Worm (Caenorhabditis elegans) whole organism, L4 larva: ENCODE results near the gene F54D10.8.

ENCODE experiments used
- T26A8.4 ChIP-seq: fragments of 200-800 bp; sonication (Bioruptor generic); IDR thresholded peaks from 2 replicates; pipeline ENCODE4 v1.3.6; 2022; ENCODE audit warnings: missing genetic modification characterization, missing compliant biosample characterization
- Y75B8A.6 ChIP-seq: fragments of 200-800 bp; sonication (Bioruptor generic); IDR thresholded peaks from 2 replicates; pipeline ENCODE4 v1.3.6; 2022; ENCODE audit warnings: missing genetic modification reagents, missing genetic modification characterization, missing compliant biosample characterization
- ZK337.2 ChIP-seq: fragments of 200-800 bp; sonication (Bioruptor generic); IDR thresholded peaks from 2 replicates; pipeline ENCODE4 v1.3.6; 2022; ENCODE audit warnings: missing genetic modification reagents, missing genetic modification characterization, missing compliant biosample characterization
- aha-1 ChIP-seq: fragments of 150-350 bp; peaks from one replicate; lab custom pipeline; 2014; ENCODE audit warnings: missing biosample characterization, missing genetic modification characterization
- ceh-20 ChIP-seq: fragments of 200-800 bp; sonication (Bioruptor generic); IDR thresholded peaks from 2 replicates; pipeline ENCODE4 v1.3.6; 2022; ENCODE audit warnings: missing genetic modification reagents, missing genetic modification characterization, missing compliant biosample characterization
- ceh-32 ChIP-seq: sonication (generic microtip); optimal IDR thresholded peaks from 2 replicates; lab custom pipeline; 2016; ENCODE audit warnings: mild to moderate bottlenecking, missing genetic modification characterization, missing compliant biosample characterization; ENCODE audit not compliant: poor library complexity
- cey-2 ChIP-seq: sonication (generic microtip); optimal IDR thresholded peaks from 3 replicates; lab custom pipeline; 2017; ENCODE audit warnings: missing genetic modification characterization, mild to moderate bottlenecking, missing compliant biosample characterization, antibody characterized with exemption, borderline replicate concordance; ENCODE audit not compliant: insufficient read depth
- daf-16 ChIP-seq, 3 experiments: sonication (generic microtip); optimal IDR thresholded peaks; 2 replicates each; lab custom pipeline; 2016 to 2017; ENCODE audit warnings: missing genetic modification characterization in 3 of 3, missing genetic modification reagents in 3 of 3, mild to moderate bottlenecking in 2 of 3, missing compliant biosample characterization in 2 of 3, missing biosample characterization in 1 of 3, moderate library complexity in 1 of 3
- dmd-6 ChIP-seq: fragments of 200-800 bp; sonication (Bioruptor generic); IDR thresholded peaks from 2 replicates; pipeline ENCODE4 v1.3.6; 2022; ENCODE audit warnings: missing genetic modification reagents, missing genetic modification characterization, missing compliant biosample characterization
- dpl-1 ChIP-seq: fragments of 150-350 bp; optimal IDR thresholded peaks from 2 replicates; lab custom pipeline; 2014; ENCODE audit warnings: missing biosample characterization, missing genetic modification reagents, missing genetic modification characterization
- dve-1 ChIP-seq: sonication (generic microtip); optimal IDR thresholded peaks from 2 replicates; lab custom pipeline; 2017; ENCODE audit warnings: antibody characterized with exemption, mild to moderate bottlenecking, missing genetic modification characterization, missing compliant biosample characterization; ENCODE audit not compliant: insufficient read depth
- egl-43 ChIP-seq: fragments of 200-800 bp; sonication (Bioruptor generic); IDR thresholded peaks from 2 replicates; pipeline ENCODE4 v1.3.6; 2022; ENCODE audit warnings: missing genetic modification reagents, missing genetic modification characterization, missing compliant biosample characterization
- hlh-11 ChIP-seq: fragments of 200-800 bp; sonication (Bioruptor generic); optimal IDR thresholded peaks from 2 replicates; lab custom pipeline; 2018; ENCODE audit warnings: mild to moderate bottlenecking, missing genetic modification characterization, missing compliant biosample characterization
- hlh-30 ChIP-seq: sonication (generic microtip); optimal IDR thresholded peaks from 2 replicates; lab custom pipeline; 2017; ENCODE audit warnings: antibody characterized with exemption, mild to moderate bottlenecking, missing genetic modification characterization, missing compliant biosample characterization; ENCODE audit not compliant: insufficient read depth
- hmg-1.1 ChIP-seq: fragments of 200-800 bp; sonication (Bioruptor generic); IDR thresholded peaks from 2 replicates; pipeline ENCODE4 v1.3.6; 2022; ENCODE audit warnings: missing genetic modification reagents, missing genetic modification characterization, missing compliant biosample characterization
- lin-1 ChIP-seq: fragments of 200-800 bp; sonication (Bioruptor generic); IDR thresholded peaks from 2 replicates; pipeline ENCODE4 v1.3.6; 2022; ENCODE audit warnings: missing genetic modification reagents, missing genetic modification characterization, missing compliant biosample characterization
- lin-15B ChIP-seq: fragments of 150-350 bp; sonication (generic microtip); optimal IDR thresholded peaks from 3 replicates; lab custom pipeline; 2014; ENCODE audit warnings: missing biosample characterization, missing genetic modification characterization
- lin-38 ChIP-seq: fragments of 200-800 bp; sonication (Bioruptor generic); IDR thresholded peaks from 2 replicates; pipeline ENCODE4 v1.3.6; 2022; ENCODE audit warnings: missing genetic modification reagents, missing genetic modification characterization, missing compliant biosample characterization
- lsy-2 ChIP-seq, 2 experiments: fragments of 150-350 bp in 1 of 2; sonication (generic microtip) in 1 of 2; optimal IDR thresholded peaks; 2 replicates each; lab custom pipeline; 2014 to 2017; ENCODE audit warnings: missing biosample characterization in 2 of 2, missing genetic modification characterization in 2 of 2
- madf-9 ChIP-seq: fragments of 200-800 bp; sonication (Bioruptor generic); conservative IDR thresholded peaks from 2 replicates; pipeline ENCODE4 v1.3.6; 2022; ENCODE audit warnings: missing genetic modification reagents, missing genetic modification characterization, missing compliant biosample characterization
- mes-2 ChIP-seq: sonication (generic microtip); optimal IDR thresholded peaks from 2 replicates; lab custom pipeline; 2016; ENCODE audit warnings: missing genotype, mild to moderate bottlenecking, missing genetic modification characterization, missing compliant biosample characterization; ENCODE audit not compliant: poor library complexity, severe bottlenecking
- mxl-2 ChIP-seq: fragments of 200-800 bp; sonication (Bioruptor generic); conservative IDR thresholded peaks from 2 replicates; pipeline ENCODE4 v1.3.6; 2022; ENCODE audit warnings: missing genetic modification reagents, missing genetic modification characterization, missing compliant biosample characterization
- mxl-3 ChIP-seq: fragments of 200-800 bp; sonication (Bioruptor generic); optimal IDR thresholded peaks from 2 replicates; lab custom pipeline; 2018; ENCODE audit warnings: mild to moderate bottlenecking, missing genetic modification characterization, missing compliant biosample characterization
- nhr-10 ChIP-seq: fragments of 150-350 bp; optimal IDR thresholded peaks from 2 replicates; lab custom pipeline; 2014; ENCODE audit warnings: missing biosample characterization, missing genetic modification characterization
- nhr-102 ChIP-seq: sonication (generic microtip); optimal IDR thresholded peaks from 2 replicates; lab custom pipeline; 2016; ENCODE audit warnings: mild to moderate bottlenecking, missing genetic modification characterization, moderate library complexity, missing compliant biosample characterization
- nhr-25 ChIP-seq: sonication (generic microtip); optimal IDR thresholded peaks from 2 replicates; lab custom pipeline; 2017; ENCODE audit warnings: missing genetic modification characterization, mild to moderate bottlenecking, missing compliant biosample characterization, antibody characterized with exemption, moderate library complexity, borderline replicate concordance; ENCODE audit not compliant: insufficient read depth
- nhr-28 ChIP-seq: fragments of 150-350 bp; optimal IDR thresholded peaks from 2 replicates; lab custom pipeline; 2014; ENCODE audit warnings: missing biosample characterization, missing genetic modification characterization
- nhr-6 ChIP-seq: fragments of 150-350 bp; optimal IDR thresholded peaks from 2 replicates; lab custom pipeline; 2014; ENCODE audit warnings: missing biosample characterization, missing genetic modification characterization
- php-3 ChIP-seq: fragments of 200-800 bp; sonication (Bioruptor generic); IDR thresholded peaks from 2 replicates; pipeline ENCODE4 v1.3.6; 2022; ENCODE audit warnings: missing genetic modification reagents, missing genetic modification characterization, missing compliant biosample characterization
- pqm-1 ChIP-seq: sonication (generic microtip); optimal IDR thresholded peaks from 2 replicates; lab custom pipeline; 2017; ENCODE audit warnings: missing biosample characterization, missing genetic modification characterization
- set-16 ChIP-seq: fragments of 200-800 bp; sonication (Bioruptor generic); IDR thresholded peaks from 2 replicates; pipeline ENCODE4 v1.3.6; 2022; ENCODE audit warnings: missing genetic modification reagents, missing genetic modification characterization, missing compliant biosample characterization
- snpc-1.2 ChIP-seq: fragments of 200-800 bp; sonication (Bioruptor generic); IDR thresholded peaks from 2 replicates; pipeline ENCODE4 v1.3.6; 2022; ENCODE audit warnings: missing genetic modification reagents, missing genetic modification characterization, missing compliant biosample characterization
- tag-97 ChIP-seq: fragments of 200-800 bp; sonication (Bioruptor generic); IDR thresholded peaks from 2 replicates; pipeline ENCODE4 v1.3.6; 2022; ENCODE audit warnings: missing genetic modification characterization, missing compliant biosample characterization
- unc-62 ChIP-seq, 3 experiments: fragments of 150-350 bp in 1 of 3; sonication (generic microtip); optimal IDR thresholded peaks in 2 of 3; peaks in 1 of 3; 1 replicate in 1 of 3; 2 replicates in 2 of 3; lab custom pipeline; 2014 to 2017; ENCODE audit warnings: missing biosample characterization in 3 of 3, missing genetic modification characterization in 3 of 3, missing genetic modification reagents in 3 of 3, missing genotype in 1 of 3
- vab-7 ChIP-seq: fragments of 200-800 bp; sonication (Bioruptor generic); IDR thresholded peaks from 2 replicates; pipeline ENCODE4 v1.3.6; 2022; ENCODE audit warnings: missing genetic modification reagents, missing genetic modification characterization, missing compliant biosample characterization

Gene F54D10.8

ce11 chrII:3816251-3816849 is 11.4 kb downstream of the F54D10.8 start, which contains the start of gene fbxa-24:
fbxa-24 (plus strand) TSS chrII:3816526.
- 0 out of 2 replicates have a peak, but pooled peaks have one; percentile 26 for TF ChIP-seq egl-43 (GFP tag; lab: Robert Waterston, UW)
- peak; percentile 32; the same call in 1 of the 2 replicates for TF ChIP-seq set-16 (GFP tag; lab: Robert Waterston, UW)
- 0 out of 2 replicates have a peak, but pooled peaks have one; percentile 17 for TF ChIP-seq hmg-1.1
- peak; percentile 98 for TF ChIP-seq aha-1 (tag; lab: Kevin White, UChicago)
- peak; percentile 7 for TF ChIP-seq mxl-3 (GFP tag; lab: Kevin White, UChicago)

- TF ChIP-seq mxl-3 (GFP tag; lab: Kevin White, UChicago) (no peak), mxl-2 (GFP tag; lab: Robert Waterston, UW) (no peak), snpc-1.2 (GFP tag; lab: Robert Waterston, UW) (no peak), hlh-30 (tag; lab: Kevin White, UChicago) (no peak), cey-2 (tag; lab: Kevin White, UChicago) (no peak), php-3 (GFP tag; lab: Robert Waterston, UW) (0 out of 2 replicates have a peak, but pooled peaks have one; percentile 32), nhr-28 (tag; lab: Kevin White, UChicago) (peak; percentile 74), dmd-6 (GFP tag; lab: Robert Waterston, UW) (peak; percentile 57), hlh-11 (tag; lab: Kevin White, UChicago) (peak; percentile 45), T26A8.4 (GFP tag; lab: Robert Waterston, UW) (no peak), lsy-2 (tag; optimal IDR thresholded peaks at IDR 0.05; lab: Kevin White, UChicago) (peak in 1 of 2 experiments; percentile 23), daf-16 (GFP tag; optimal IDR thresholded peaks at IDR 0.05; lab: Kevin White, UChicago) (no peak), daf-16 (tag; optimal IDR thresholded peaks at IDR 0.05; lab: Kevin White, UChicago) (peak; percentile 52), madf-9 (no peak), nhr-102 (tag; lab: Kevin White, UChicago) (no peak), aha-1 (tag; lab: Kevin White, UChicago) (no peak), unc-62 (GFP tag; optimal IDR thresholded peaks at IDR 0.05 in 1 of 2; lab: Kevin White, UChicago) (peak in 1 of 2 experiments; percentile 95), unc-62 (tag; optimal IDR thresholded peaks at IDR 0.05; lab: Kevin White, UChicago) (no peak), pqm-1 (tag; lab: Kevin White, UChicago) (peak; percentile 85), nhr-25 (tag; lab: Kevin White, UChicago) (no peak), ceh-20 (no peak), nhr-10 (tag; lab: Kevin White, UChicago) (no peak), mes-2 (peak; percentile 38), dve-1 (peak; percentile 49), ceh-32 (tag; lab: Kevin White, UChicago) (no peak), nhr-6 (tag; lab: Kevin White, UChicago) (peak; percentile 40), lin-1 (GFP tag; lab: Robert Waterston, UW) (0 out of 2 replicates have a peak, but pooled peaks have one; percentile 23), Y75B8A.6 (GFP tag; lab: Robert Waterston, UW) (no peak), tag-97 (GFP tag; lab: Robert Waterston, UW) (no peak), ZK337.2 (no peak)
Measured at ce11 chrII:3815445-3816208, 12.1 kb downstream of the F54D10.8 start.

- no peak for TF ChIP-seq cey-2 (tag; lab: Kevin White, UChicago)
- TF ChIP-seq vab-7 (GFP tag; lab: Robert Waterston, UW), result no peak
- no peak for TF ChIP-seq dpl-1 (GFP tag; lab: Kevin White, UChicago)
- TF ChIP-seq unc-62 (GFP tag; optimal IDR thresholded peaks at IDR 0.05 in 1 of 2; lab: Kevin White, UChicago), result peak in 1 of 2 experiments; percentile 64
- no peak for TF ChIP-seq unc-62 (tag; optimal IDR thresholded peaks at IDR 0.05; lab: Kevin White, UChicago)
- peak; percentile 51 for TF ChIP-seq hlh-30 (tag; lab: Kevin White, UChicago)
- TF ChIP-seq lin-38, result peak; percentile 42
- TF ChIP-seq lin-15B (tag; lab: Kevin White, UChicago), result no peak
- no peak for TF ChIP-seq lin-1 (GFP tag; lab: Robert Waterston, UW)
Measured at ce11 chrII:3811816-3812332, 15.8 kb downstream of the F54D10.8 start, which contains the start of gene lido-15. lido-15 (plus strand) TSS chrII:3812282.
